1 fruit fly cellular context compared by ENCODE assay signal in genomic region chr3R:16793935-16794589, dm6.
A peak's percentile ranks its signal among the peaks of the same experiment; 100 is the strongest.
TF ChIP-seq lines count a peak whose summit lies in the region.

No protein-coding gene starts in this region.

TF ChIP-seq in whole organism, embryonic, 481 proteins besides CTCF, POLR2A, EP300 and RAD21 (continued from another document):
- TF ChIP-seq CG9797 (GFP tag; optimal IDR thresholded peaks at IDR 0.05; lab: Kevin White, UChicago) (no peak), CG11247 (GFP tag; IDR thresholded peaks at IDR 0.05; lab: Robert Waterston, UW) (no peak), CG34224 (GFP tag; IDR thresholded peaks at IDR 0.05; lab: Robert Waterston, UW; ENCODE audit: partially characterized antibody) (no peak), CG1024 (GFP tag; IDR thresholded peaks at IDR 0.05; lab: Robert Waterston, UW) (no peak), peb (GFP tag; IDR thresholded peaks at IDR 0.05; lab: Robert Waterston, UW) (no peak), NFAT (GFP tag; IDR thresholded peaks at IDR 0.05; lab: Robert Waterston, UW) (no peak), D (optimal IDR thresholded peaks at IDR 0.05; lab: Kevin White, UChicago) (no peak), D (GFP tag; optimal IDR thresholded peaks at IDR 0.05; lab: Kevin White, UChicago) (peak; percentile 63), ap (GFP tag; IDR thresholded peaks at IDR 0.05; lab: Robert Waterston, UW) (no peak), Dfd (GFP tag; optimal IDR thresholded peaks at IDR 0.05; lab: Kevin White, UChicago) (no peak), CG10979 (tag; optimal IDR thresholded peaks at IDR 0.05; lab: Kevin White, UChicago) (peak; percentile 66), Hr78 (GFP tag; optimal IDR thresholded peaks at IDR 0.05; lab: Kevin White, UChicago) (no peak), jigr1 (GFP tag; IDR thresholded peaks at IDR 0.05; lab: Robert Waterston, UW) (no peak), disco-r (GFP tag; optimal IDR thresholded peaks at IDR 0.05; lab: Kevin White, UChicago) (no peak), bab2 (GFP tag; optimal IDR thresholded peaks at IDR 0.05; lab: Kevin White, UChicago) (peak; percentile 29), Ada2b (GFP tag; IDR thresholded peaks at IDR 0.05; lab: Robert Waterston, UW) (no peak), wor (GFP tag; IDR thresholded peaks at IDR 0.05; lab: Robert Waterston, UW) (0 out of 2 replicates have a peak, but pooled peaks have one; percentile 16), CG18476 (GFP tag; optimal IDR thresholded peaks at IDR 0.05; lab: Kevin White, UChicago) (peak; percentile 45), HLH3B (GFP tag; IDR thresholded peaks at IDR 0.05; lab: Robert Waterston, UW) (no peak), Sox102F (GFP tag; optimal IDR thresholded peaks at IDR 0.05; lab: Kevin White, UChicago) (peak; percentile 69), amos (GFP tag; IDR thresholded peaks at IDR 0.05; lab: Robert Waterston, UW; ENCODE audit: partially characterized antibody) (no peak), sd (tag; optimal IDR thresholded peaks at IDR 0.05; lab: Kevin White, UChicago) (no peak), fu2 (GFP tag; optimal IDR thresholded peaks at IDR 0.05; lab: Kevin White, UChicago) (no peak), E2f2 (GFP tag; IDR thresholded peaks at IDR 0.05; lab: Robert Waterston, UW) (no peak), CG6175 (GFP tag; IDR thresholded peaks at IDR 0.05; lab: Robert Waterston, UW) (no peak), Dbx (GFP tag; IDR thresholded peaks at IDR 0.05; lab: Robert Waterston, UW) (peak; percentile 42; the same call in 1 of the 3 replicates), CG7357 (GFP tag; IDR thresholded peaks at IDR 0.05; lab: Robert Waterston, UW) (peak; percentile 47; the same call in 1 of the 3 replicates), CG15073 (GFP tag; optimal IDR thresholded peaks at IDR 0.05; lab: Kevin White, UChicago) (no peak), trem (tag; optimal IDR thresholded peaks at IDR 0.05; lab: Kevin White, UChicago) (peak; percentile 47), TFAM (GFP tag; optimal IDR thresholded peaks at IDR 0.05; lab: Kevin White, UChicago) (no peak), CG31224 (GFP tag; IDR thresholded peaks at IDR 0.05; lab: Robert Waterston, UW) (no peak), CG9215 (GFP tag; IDR thresholded peaks at IDR 0.05; lab: Robert Waterston, UW) (peak; percentile 31; the same call in 1 of the 2 replicates), CG11504 (tag; optimal IDR thresholded peaks at IDR 0.05; lab: Kevin White, UChicago) (peak; percentile 81), CG10147 (GFP tag; optimal IDR thresholded peaks at IDR 0.05; lab: Kevin White, UChicago) (peak; percentile 68), Hand (GFP tag; optimal IDR thresholded peaks at IDR 0.05; lab: Kevin White, UChicago) (peak; percentile 73), pb (GFP tag; optimal IDR thresholded peaks at IDR 0.05; lab: Kevin White, UChicago) (no peak), CG12942 (GFP tag; optimal IDR thresholded peaks at IDR 0.05; lab: Kevin White, UChicago) (peak; percentile 3), ash1 (GFP tag; optimal IDR thresholded peaks at IDR 0.05; lab: Kevin White, UChicago) (no peak), CG12236 (GFP tag; optimal IDR thresholded peaks at IDR 0.05; lab: Kevin White, UChicago) (no peak), az2 (GFP tag; optimal IDR thresholded peaks at IDR 0.05; lab: Kevin White, UChicago) (peak; percentile 63), CG7271 (tag; optimal IDR thresholded peaks at IDR 0.05; lab: Kevin White, UChicago) (no peak), CG34376 (GFP tag; optimal IDR thresholded peaks at IDR 0.05; lab: Kevin White, UChicago) (peak; percentile 0), CG17359 (tag; optimal IDR thresholded peaks at IDR 0.05; lab: Kevin White, UChicago) (peak; percentile 60), tna (GFP tag; IDR thresholded peaks at IDR 0.05; lab: Robert Waterston, UW; ENCODE audit: partially characterized antibody) (no peak), CG17829 (tag; optimal IDR thresholded peaks at IDR 0.05; lab: Kevin White, UChicago) (peak; percentile 58), Blimp-1 (GFP tag; optimal IDR thresholded peaks at IDR 0.05; lab: Kevin White, UChicago) (peak; percentile 67), CG2199 (GFP tag; IDR thresholded peaks at IDR 0.05; lab: Robert Waterston, UW) (no peak), CG3726 (GFP tag; IDR thresholded peaks at IDR 0.05; lab: Robert Waterston, UW) (no peak), Ets65A (GFP tag; lab: Kevin White, UChicago) (peak; percentile 88), CG15479 (GFP tag; optimal IDR thresholded peaks at IDR 0.05; lab: Kevin White, UChicago) (no peak), NC2α (GFP tag; optimal IDR thresholded peaks at IDR 0.05; lab: Kevin White, UChicago) (no peak), Ssrp (tag; optimal IDR thresholded peaks at IDR 0.05; lab: Kevin White, UChicago) (no peak), unpg (GFP tag; optimal IDR thresholded peaks at IDR 0.05; lab: Kevin White, UChicago) (peak; percentile 54)
TF ChIP-seq in whole organism, embryonic: peak in this region for 196.
